Fruit fly (Drosophila melanogaster): ENCODE measurements around the gene CG18048.

CG18048 gene

DNA sequence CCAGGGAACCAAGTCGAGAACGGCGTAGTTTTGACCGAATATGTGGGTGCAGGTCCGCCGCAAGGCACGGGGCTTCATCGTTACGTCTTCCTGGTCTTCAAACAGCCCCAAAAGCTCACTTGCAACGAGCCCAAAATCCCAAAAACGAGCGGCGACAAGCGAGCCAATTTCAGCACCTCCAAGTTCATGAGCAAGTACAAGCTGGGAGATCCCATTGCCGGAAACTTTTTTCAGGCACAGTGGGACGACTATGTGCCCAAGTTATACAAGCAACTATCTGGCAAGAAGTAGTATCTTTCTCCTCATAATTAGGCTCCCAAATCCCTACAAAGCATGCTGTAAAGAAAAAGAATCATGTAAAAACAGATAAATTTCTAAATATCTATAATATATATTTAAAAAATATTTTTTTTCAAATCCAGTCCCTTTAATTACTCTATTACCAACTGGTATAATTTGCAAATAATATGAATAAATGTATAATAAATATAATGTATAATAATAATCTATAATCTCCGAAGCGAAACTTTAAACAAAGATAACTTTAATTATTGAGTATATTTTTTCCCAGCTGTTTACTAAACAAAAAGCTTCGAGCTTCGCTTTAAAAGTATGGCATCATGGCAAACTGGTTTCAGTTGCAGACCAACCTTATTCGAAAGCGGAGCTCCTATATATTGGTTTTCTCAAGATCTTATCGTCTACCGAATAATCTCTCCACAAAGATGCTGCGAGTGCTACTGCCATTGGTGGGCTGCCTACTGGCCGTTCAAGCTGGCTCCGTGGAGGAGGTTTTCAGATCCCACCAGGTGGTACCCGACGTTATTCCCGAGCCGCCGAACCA lies 2.3 kb upstream of the CG18048 start, which contains the start of gene CG17919 (continued):
- no peak for TF ChIP-seq Lpt (GFP tag; optimal IDR thresholded peaks at IDR 0.05)
- no peak for TF ChIP-seq fd85E (GFP tag; optimal IDR thresholded peaks at IDR 0.05)
- TF ChIP-seq CG1621 (tag; optimal IDR thresholded peaks at IDR 0.05) = peak; percentile 99
- TF ChIP-seq spab (GFP tag; optimal IDR thresholded peaks at IDR 0.05) = no peak
- peak; percentile 32 for TF ChIP-seq CG7368 (GFP tag; optimal IDR thresholded peaks at IDR 0.05)
- TF ChIP-seq CG15336 (GFP tag; IDR thresholded peaks at IDR 0.05) = peak; percentile 53
- peak in 1 of 2 experiments; percentile 12 for TF ChIP-seq salr (GFP tag; optimal IDR thresholded peaks at IDR 0.05)
- TF ChIP-seq CG6792 (GFP tag; optimal IDR thresholded peaks at IDR 0.05) = peak; percentile 22
- TF ChIP-seq Eip75B (GFP tag; optimal IDR thresholded peaks at IDR 0.05) = no peak
- peak; percentile 44 for TF ChIP-seq esn (GFP tag; optimal IDR thresholded peaks at IDR 0.05)
- TF ChIP-seq achi (GFP tag; optimal IDR thresholded peaks at IDR 0.05) = peak; percentile 41
- peak; percentile 17 for TF ChIP-seq CG6854 (GFP tag; optimal IDR thresholded peaks at IDR 0.05)
- peak; percentile 60 for TF ChIP-seq Eip78C (GFP tag)
- peak; percentile 19 for TF ChIP-seq Hr4 (GFP tag; optimal IDR thresholded peaks at IDR 0.05)
- TF ChIP-seq Met (GFP tag; optimal IDR thresholded peaks at IDR 0.05) = no peak
- peak; percentile 53 for TF ChIP-seq CG6808 (GFP tag; optimal IDR thresholded peaks at IDR 0.05)
- TF ChIP-seq CG31627 (GFP tag; optimal IDR thresholded peaks at IDR 0.05) = peak; percentile 13
- peak; percentile 61 for TF ChIP-seq CG8119 (GFP tag; IDR thresholded peaks at IDR 0.05)
- no peak for TF ChIP-seq Sox102F (GFP tag; optimal IDR thresholded peaks at IDR 0.05)
- no peak for TF ChIP-seq CG9139 (GFP tag; optimal IDR thresholded peaks at IDR 0.05)
- TF ChIP-seq CG10631 (GFP tag; optimal IDR thresholded peaks at IDR 0.05) = peak; percentile 39
- TF ChIP-seq CG8632 (GFP tag; optimal IDR thresholded peaks at IDR 0.05) = peak; percentile 57
- TF ChIP-seq CG11902 (GFP tag; optimal IDR thresholded peaks at IDR 0.05) = no peak
- TF ChIP-seq CG8319 (GFP tag; optimal IDR thresholded peaks at IDR 0.05) = no peak
- TF ChIP-seq CG6276 (GFP tag; optimal IDR thresholded peaks at IDR 0.05) = no peak
- TF ChIP-seq OdsH (GFP tag; optimal IDR thresholded peaks at IDR 0.05) = peak; percentile 60
- peak; percentile 52 for TF ChIP-seq acj6 (GFP tag; optimal IDR thresholded peaks at IDR 0.05)
- TF ChIP-seq CG4318 (GFP tag; optimal IDR thresholded peaks at IDR 0.05) = no peak
- peak; percentile 58 for TF ChIP-seq CG34406 (GFP tag; optimal IDR thresholded peaks at IDR 0.05)
- no peak for TF ChIP-seq Ets21C (GFP tag; optimal IDR thresholded peaks at IDR 0.05)
- peak; percentile 35 for TF ChIP-seq topi (GFP tag; optimal IDR thresholded peaks at IDR 0.05)
- no peak for TF ChIP-seq cyc (GFP tag; optimal IDR thresholded peaks at IDR 0.05)
- no peak for TF ChIP-seq CG16779 (tag; optimal IDR thresholded peaks at IDR 0.05)

DNA sequence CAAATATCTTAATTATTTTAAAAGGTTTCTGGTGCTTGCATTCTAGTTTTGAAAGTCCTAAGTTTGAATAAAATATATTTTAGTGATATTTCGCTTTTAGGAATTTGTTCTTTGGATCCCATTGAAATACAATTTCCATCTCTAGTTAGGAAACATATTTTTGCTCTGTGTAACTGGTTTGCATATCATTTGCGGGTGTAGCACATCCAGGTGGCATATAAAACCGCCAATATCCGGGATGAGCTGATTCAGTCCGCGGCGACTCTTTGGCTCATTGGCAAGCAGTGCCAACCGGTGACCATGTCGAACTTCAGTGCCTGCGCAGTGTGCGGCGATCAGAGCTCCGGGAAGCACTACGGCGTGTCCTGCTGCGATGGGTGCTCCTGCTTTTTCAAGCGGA lies 3.0 kb downstream of the CG18048 start, which contains the start of gene Hr83:
Gene Hr83 (plus strand): TSS at position 301 of the 400 bp plus-strand sequence.
- TF ChIP-seq Met (GFP tag; optimal IDR thresholded peaks at IDR 0.05) (no peak), CG6808 (GFP tag; optimal IDR thresholded peaks at IDR 0.05) (no peak), CG4318 (GFP tag; optimal IDR thresholded peaks at IDR 0.05) (no peak), Eip75B (GFP tag; optimal IDR thresholded peaks at IDR 0.05) (no peak), Hr4 (GFP tag; optimal IDR thresholded peaks at IDR 0.05) (no peak), Sox14 (GFP tag; optimal IDR thresholded peaks at IDR 0.05) (no peak), fkh (GFP tag; optimal IDR thresholded peaks at IDR 0.05) (no peak), Eip78C (GFP tag) (no peak), lz (GFP tag; optimal IDR thresholded peaks at IDR 0.05) (no peak), Hr38 (GFP tag; optimal IDR thresholded peaks at IDR 0.05) (no peak), Smox (GFP tag; optimal IDR thresholded peaks at IDR 0.05) (no peak), dac (GFP tag; optimal IDR thresholded peaks at IDR 0.05) (no peak), CG6163 (GFP tag; IDR thresholded peaks at IDR 0.05) (no peak), CG10669 (GFP tag; optimal IDR thresholded peaks at IDR 0.05) (no peak), CG3919 (GFP tag; optimal IDR thresholded peaks at IDR 0.05) (no peak), dsx (GFP tag; optimal IDR thresholded peaks at IDR 0.05; ENCODE audit: poor library complexity, severe bottlenecking) (no peak), CG8119 (GFP tag; IDR thresholded peaks at IDR 0.05) (no peak), Lpt (GFP tag; optimal IDR thresholded peaks at IDR 0.05) (no peak), salr (GFP tag; optimal IDR thresholded peaks at IDR 0.05) (no peak)
